Fruit fly (Drosophila melanogaster): Measurements from ENCODE around the gene jigr1.

Gene jigr1

dm6 chr3R:25651414-25651813 is 13.8 kb downstream of the jigr1 start (continued):
- TF ChIP-seq Gug (GFP tag; IDR thresholded peaks at IDR 0.05), result no peak
- no peak for TF ChIP-seq CG15269 (tag; optimal IDR thresholded peaks at IDR 0.05)
- no peak for TF ChIP-seq tup (GFP tag; optimal IDR thresholded peaks at IDR 0.05)
- no peak for TF ChIP-seq usp (GFP tag; optimal IDR thresholded peaks at IDR 0.05)
- TF ChIP-seq BtbVII (GFP tag; optimal IDR thresholded peaks at IDR 0.05), result no peak
- no peak for TF ChIP-seq CG3838 (GFP tag; optimal IDR thresholded peaks at IDR 0.05)
- no peak for TF ChIP-seq CG7928 (GFP tag; optimal IDR thresholded peaks at IDR 0.05)
- no peak for TF ChIP-seq cg (GFP tag; optimal IDR thresholded peaks at IDR 0.05)
- no peak for TF ChIP-seq Hsf (GFP tag; optimal IDR thresholded peaks at IDR 0.05)
- no peak for TF ChIP-seq CG5245 (GFP tag; optimal IDR thresholded peaks at IDR 0.05)
- no peak for TF ChIP-seq lilli (GFP tag; optimal IDR thresholded peaks at IDR 0.05)
- TF ChIP-seq btn (GFP tag; optimal IDR thresholded peaks at IDR 0.05), result no peak
- TF ChIP-seq eyg (GFP tag; optimal IDR thresholded peaks at IDR 0.05), result no peak
- TF ChIP-seq peb (GFP tag; IDR thresholded peaks at IDR 0.05), result no peak
- TF ChIP-seq exex (tag; optimal IDR thresholded peaks at IDR 0.05), result no peak
- TF ChIP-seq CG10209 (GFP tag; optimal IDR thresholded peaks at IDR 0.05), result no peak
- TF ChIP-seq chn (GFP tag; optimal IDR thresholded peaks at IDR 0.05), result no peak
- no peak for TF ChIP-seq bbx (GFP tag; IDR thresholded peaks at IDR 0.05; ENCODE audit: partially characterized antibody)
- no peak for TF ChIP-seq CG12155 (GFP tag; optimal IDR thresholded peaks at IDR 0.05)
- no peak for TF ChIP-seq Ets65A (GFP tag)
- no peak for TF ChIP-seq vfl (GFP tag; optimal IDR thresholded peaks at IDR 0.05)
- peak; percentile 5 for TF ChIP-seq CG18599 (GFP tag; optimal IDR thresholded peaks at IDR 0.05)
- peak in 1 of 2 experiments; percentile 16 for TF ChIP-seq bsh (GFP tag; optimal IDR thresholded peaks at IDR 0.05)
- TF ChIP-seq Six4 (GFP tag; optimal IDR thresholded peaks at IDR 0.05), result no peak
- TF ChIP-seq CG15601 (tag; optimal IDR thresholded peaks at IDR 0.05), result no peak
- no peak for TF ChIP-seq vnd (GFP tag; IDR thresholded peaks at IDR 0.05; ENCODE audit: partially characterized antibody)
- TF ChIP-seq Drgx (GFP tag; IDR thresholded peaks at IDR 0.05), result peak; percentile 59
- TF ChIP-seq Hmx (GFP tag; optimal IDR thresholded peaks at IDR 0.05), result no peak
- peak; percentile 27 for TF ChIP-seq PHDP (tag; optimal IDR thresholded peaks at IDR 0.05)
- no peak for TF ChIP-seq cwo (GFP tag; optimal IDR thresholded peaks at IDR 0.05)
- no peak for TF ChIP-seq CG14667 (GFP tag; IDR thresholded peaks at IDR 0.05)
- TF ChIP-seq CG34422 (GFP tag; IDR thresholded peaks at IDR 0.05), result no peak
- TF ChIP-seq Lpt (GFP tag; optimal IDR thresholded peaks at IDR 0.05), result no peak
- no peak for TF ChIP-seq CG6683 (GFP tag; optimal IDR thresholded peaks at IDR 0.05)
- no peak for TF ChIP-seq HmgZ (tag; optimal IDR thresholded peaks at IDR 0.05)
- TF ChIP-seq CG34376 (GFP tag; optimal IDR thresholded peaks at IDR 0.05), result no peak
- no peak for TF ChIP-seq CG16815 (GFP tag; optimal IDR thresholded peaks at IDR 0.05)
- TF ChIP-seq CG17359 (tag; optimal IDR thresholded peaks at IDR 0.05), result peak; percentile 38
- TF ChIP-seq CG7745 (tag; optimal IDR thresholded peaks at IDR 0.05), result no peak
- no peak for TF ChIP-seq CG6175 (GFP tag; IDR thresholded peaks at IDR 0.05)
- no peak for TF ChIP-seq Med (GFP tag)
- TF ChIP-seq CG8478 (optimal IDR thresholded peaks at IDR 0.05), result no peak
- no peak for TF ChIP-seq esg (GFP tag; conservative IDR thresholded peaks at IDR 0.05)
